Worm (Caenorhabditis elegans): Measurements from ENCODE around the gene his-71.
A peak's percentile ranks its signal among the peaks of the same experiment; 100 is the strongest.

his-71 gene

ce11 chrX:7964022-7964421 lies 17.8 kb downstream of the his-71 start:
- TF ChIP-seq ZK546.5 (tag; optimal IDR thresholded peaks at IDR 0.05) (no peak), mab-5 (tag; optimal IDR thresholded peaks at IDR 0.05) (peak; percentile 46), elt-3 (tag; optimal IDR thresholded peaks at IDR 0.05) (no peak), egl-27 (tag; optimal IDR thresholded peaks at IDR 0.05) (no peak), nhr-12 (tag; optimal IDR thresholded peaks at IDR 0.05) (no peak), unc-39 (tag; optimal IDR thresholded peaks at IDR 0.05) (no peak), nhr-11 (tag; optimal IDR thresholded peaks at IDR 0.05) (no peak), zag-1 (tag; optimal IDR thresholded peaks at IDR 0.05) (no peak), nhr-21 (tag; optimal IDR thresholded peaks at IDR 0.05) (no peak), nhr-23 (tag; optimal IDR thresholded peaks at IDR 0.05) (no peak), Y55F3AM.14 (GFP tag; optimal IDR thresholded peaks at IDR 0.05) (no peak), sem-4 (tag; optimal IDR thresholded peaks at IDR 0.05) (no peak), ztf-4 (tag; optimal IDR thresholded peaks at IDR 0.05) (no peak), lin-11 (tag; optimal IDR thresholded peaks at IDR 0.05) (no peak), gmeb-1 (tag; optimal IDR thresholded peaks at IDR 0.05) (no peak), unc-55 (GFP tag; optimal IDR thresholded peaks at IDR 0.05) (peak; percentile 89), snpc-4 (tag; optimal IDR thresholded peaks at IDR 0.05) (no peak), fos-1 (tag; optimal IDR thresholded peaks at IDR 0.05) (peak; percentile 6), unc-62 (GFP tag; optimal IDR thresholded peaks at IDR 0.05) (no peak), aly-2 (tag; optimal IDR thresholded peaks at IDR 0.05) (no peak), ama-1 (optimal IDR thresholded peaks at IDR 0.05) (no peak), nhr-129 (tag; optimal IDR thresholded peaks at IDR 0.05) (no peak), lin-39 (tag; optimal IDR thresholded peaks at IDR 0.05) (no peak), mdl-1 (tag; optimal IDR thresholded peaks at IDR 0.05) (no peak), dmd-4 (tag; optimal IDR thresholded peaks at IDR 0.05) (no peak), lin-13 (GFP tag; optimal IDR thresholded peaks at IDR 0.05) (no peak), nhr-25 (tag; optimal IDR thresholded peaks at IDR 0.05) (no peak)

- TF ChIP-seq sma-3 (GFP tag; optimal IDR thresholded peaks at IDR 0.05): peak; percentile 25
- TF ChIP-seq ceh-16 (tag; optimal IDR thresholded peaks at IDR 0.05): no peak
- TF ChIP-seq elt-1 (tag; optimal IDR thresholded peaks at IDR 0.05): no peak
- TF ChIP-seq blmp-1 (tag; optimal IDR thresholded peaks at IDR 0.05; ENCODE audit: insufficient read depth): no peak
- TF ChIP-seq ZK546.5 (tag; optimal IDR thresholded peaks at IDR 0.05): no peak
- TF ChIP-seq nhr-23 (tag; optimal IDR thresholded peaks at IDR 0.05): no peak
- no peak for TF ChIP-seq ztf-1 (GFP tag; conservative IDR thresholded peaks at IDR 0.05)
- peak; percentile 46 for TF ChIP-seq nhr-25 (tag; optimal IDR thresholded peaks at IDR 0.05)
- peak; percentile 82 for TF ChIP-seq F13H6.1 (tag; optimal IDR thresholded peaks at IDR 0.05)
- TF ChIP-seq ztf-4 (tag; optimal IDR thresholded peaks at IDR 0.05): no peak
- TF ChIP-seq Y55F3AM.14 (GFP tag; optimal IDR thresholded peaks at IDR 0.05): peak; percentile 18
- TF ChIP-seq dmd-4 (tag; optimal IDR thresholded peaks at IDR 0.05): no peak
- peak in 1 of 2 experiments; percentile 34 for TF ChIP-seq mdl-1 (tag; optimal IDR thresholded peaks at IDR 0.05)
- no peak for TF ChIP-seq sem-4 (tag; optimal IDR thresholded peaks at IDR 0.05)
- no peak for TF ChIP-seq mbf-1 (tag; optimal IDR thresholded peaks at IDR 0.05)
- peak; percentile 91 for TF ChIP-seq fos-1 (tag; optimal IDR thresholded peaks at IDR 0.05)
- TF ChIP-seq nhr-129 (tag; optimal IDR thresholded peaks at IDR 0.05): peak; percentile 73
- TF ChIP-seq mab-5 (tag; optimal IDR thresholded peaks at IDR 0.05): no peak
- peak in 1 of 2 experiments; percentile 40 for TF ChIP-seq lsy-2 (tag; optimal IDR thresholded peaks at IDR 0.05)
- peak; percentile 45 for TF ChIP-seq unc-55 (GFP tag; optimal IDR thresholded peaks at IDR 0.05)
- peak; percentile 78 for TF ChIP-seq sma-9 (GFP tag; optimal IDR thresholded peaks at IDR 0.05)
- TF ChIP-seq sma-9 (tag; optimal IDR thresholded peaks at IDR 0.05): no peak
- TF ChIP-seq ama-1 (optimal IDR thresholded peaks at IDR 0.05): no peak
- no peak for TF ChIP-seq nhr-6 (tag; optimal IDR thresholded peaks at IDR 0.05)
- no peak for TF ChIP-seq peb-1 (tag; optimal IDR thresholded peaks at IDR 0.05)
- TF ChIP-seq zag-1 (tag; optimal IDR thresholded peaks at IDR 0.05): no peak
- peak; percentile 49 for TF ChIP-seq nhr-21 (tag; optimal IDR thresholded peaks at IDR 0.05)
- no peak for TF ChIP-seq ceh-82 (tag; optimal IDR thresholded peaks at IDR 0.05)
- TF ChIP-seq lin-11 (tag; optimal IDR thresholded peaks at IDR 0.05): no peak
- TF ChIP-seq ztf-11 (tag; optimal IDR thresholded peaks at IDR 0.05): no peak
- TF ChIP-seq unc-39 (tag; optimal IDR thresholded peaks at IDR 0.05): no peak
- peak; percentile 46 for TF ChIP-seq skn-1 (tag; optimal IDR thresholded peaks at IDR 0.05)
- no peak for TF ChIP-seq nhr-12 (tag; optimal IDR thresholded peaks at IDR 0.05)
- peak; percentile 28 for TF ChIP-seq gmeb-1 (tag; optimal IDR thresholded peaks at IDR 0.05)
- no peak for TF ChIP-seq alr-1 (tag; optimal IDR thresholded peaks at IDR 0.05)
- TF ChIP-seq elt-3 (tag; optimal IDR thresholded peaks at IDR 0.05): no peak
- TF ChIP-seq nhr-10 (tag; optimal IDR thresholded peaks at IDR 0.05): peak; percentile 47
- no peak for TF ChIP-seq nhr-237 (tag; optimal IDR thresholded peaks at IDR 0.05)
- TF ChIP-seq nhr-77 (tag; optimal IDR thresholded peaks at IDR 0.05): no peak
- TF ChIP-seq crh-2 (tag; optimal IDR thresholded peaks at IDR 0.05): peak; percentile 74
- TF ChIP-seq unc-62 (GFP tag; optimal IDR thresholded peaks at IDR 0.05): no peak
- no peak for TF ChIP-seq lin-13 (GFP tag; optimal IDR thresholded peaks at IDR 0.05)
- TF ChIP-seq nhr-11 (tag; optimal IDR thresholded peaks at IDR 0.05): no peak
- no peak for TF ChIP-seq lin-39 (tag; optimal IDR thresholded peaks at IDR 0.05)
- TF ChIP-seq C34F6.9 (tag; optimal IDR thresholded peaks at IDR 0.05): peak; percentile 34
- TF ChIP-seq R02D3.7 (tag; optimal IDR thresholded peaks at IDR 0.05): no peak
- TF ChIP-seq snpc-4 (tag; optimal IDR thresholded peaks at IDR 0.05): no peak
- TF ChIP-seq egl-27 (tag; optimal IDR thresholded peaks at IDR 0.05): peak; percentile 2
- TF ChIP-seq aly-2 (tag; optimal IDR thresholded peaks at IDR 0.05): no peak
Observed at ce11 chrX:7962056-7962485, 19.8 kb downstream of the his-71 start.

All from whole organism, L2 larva.